Fruit fly (Drosophila melanogaster) whole organism: ENCODE data around the gene CG11398.

ENCODE experiments used
- CG8478 ChIP-seq: fragments of >200 bp; optimal IDR thresholded peaks from 2 replicates; lab custom pipeline; 2018; ENCODE audit warnings: inconsistent platforms
- Dll ChIP-seq: fragments of >200 bp; optimal IDR thresholded peaks from 2 replicates; lab custom pipeline; 2017
- EcR ChIP-seq, 2 experiments: fragments of >200 bp; optimal IDR thresholded peaks; 2 replicates each; lab custom pipeline; 2017; ENCODE audit warnings: missing biosample characterization in 2 of 2, missing genetic modification characterization in 2 of 2, missing genetic modification reagents in 2 of 2
- pan ChIP-seq: fragments of >200 bp; optimal IDR thresholded peaks from 2 replicates; lab custom pipeline; 2017
- psq ChIP-seq: fragments of >200 bp; optimal IDR thresholded peaks from 2 replicates; lab custom pipeline; 2017
- usp ChIP-seq: fragments of >200 bp; optimal IDR thresholded peaks from 2 replicates; lab custom pipeline; 2017; ENCODE audit warnings: missing biosample characterization, missing genetic modification characterization, mixed read lengths

DNA sequence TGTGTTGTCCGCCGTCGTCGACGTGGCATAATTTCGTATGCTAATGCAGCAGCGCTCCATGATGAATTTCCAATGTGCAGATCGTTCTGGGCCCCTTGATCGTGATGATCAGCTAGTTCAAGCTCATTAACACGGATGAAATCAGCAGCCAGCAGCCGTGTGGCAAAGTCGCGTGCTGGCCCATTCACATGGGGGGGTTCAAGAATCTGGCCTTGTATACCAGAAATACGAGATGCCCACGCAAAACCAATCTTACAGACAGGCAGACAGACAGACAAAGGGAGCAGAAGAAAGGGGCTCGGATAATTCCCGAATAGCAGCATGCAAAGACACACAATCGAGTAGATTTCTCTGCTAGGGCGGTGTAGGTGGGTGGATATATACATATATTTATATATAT is 14.6 kb upstream of the CG11398 start:
- TF ChIP-seq pan, result no peak
- no peak for TF ChIP-seq psq (lab: Kevin White, UChicago)
- TF ChIP-seq Dll (lab: Kevin White, UChicago), result no peak
- TF ChIP-seq usp (GFP tag; lab: Kevin White, UChicago), result no peak
- no peak for TF ChIP-seq CG8478 (lab: Kevin White, UChicago)
- TF ChIP-seq EcR (GFP tag; optimal IDR thresholded peaks at IDR 0.05; lab: Kevin White, UChicago), result no peak
